Worm (Caenorhabditis elegans) whole organism, L3 larva: ENCODE results near the gene F40G12.2.

Experiments
- ceh-9 ChIP-seq: sonication (generic microtip); optimal IDR thresholded peaks from 2 replicates; lab custom pipeline; 2018; ENCODE audit warnings: missing biosample characterization, missing genetic modification characterization
- daf-12 ChIP-seq: fragments of 150-350 bp; optimal IDR thresholded peaks from 2 replicates; lab custom pipeline; 2014; ENCODE audit warnings: missing biosample characterization, missing genetic modification reagents, missing genetic modification characterization
- egl-27 ChIP-seq: sonication (generic microtip); optimal IDR thresholded peaks from 4 replicates; lab custom pipeline; 2017; ENCODE audit warnings: missing biosample characterization, missing genetic modification reagents, missing genetic modification characterization
- eor-1 ChIP-seq, 2 experiments: fragments of 150-350 bp; optimal IDR thresholded peaks; 2 replicates each; lab custom pipeline; 2014 to 2018; ENCODE audit warnings: missing biosample characterization in 2 of 2, missing genetic modification characterization in 2 of 2
- fkh-2 ChIP-seq: fragments of 150-350 bp; optimal IDR thresholded peaks from 2 replicates; lab custom pipeline; 2014; ENCODE audit warnings: missing biosample characterization, missing genetic modification reagents, missing genetic modification characterization
- mdl-1 ChIP-seq: fragments of 150-350 bp; optimal IDR thresholded peaks from 2 replicates; lab custom pipeline; 2014; ENCODE audit warnings: missing biosample characterization, missing genetic modification characterization
- mml-1 ChIP-seq: fragments of 150-350 bp; sonication (generic microtip); optimal IDR thresholded peaks from 3 replicates; lab custom pipeline; 2014; ENCODE audit warnings: missing biosample characterization, missing genetic modification characterization
- nfya-1 ChIP-seq: sonication (generic microtip); optimal IDR thresholded peaks from 2 replicates; lab custom pipeline; 2017; ENCODE audit warnings: missing genetic modification characterization, mild to moderate bottlenecking, missing compliant biosample characterization, antibody characterized with exemption, moderate library complexity; ENCODE audit not compliant: insufficient read depth
- nhr-43 ChIP-seq: sonication (generic microtip); optimal IDR thresholded peaks from 2 replicates; lab custom pipeline; 2016; ENCODE audit warnings: mild to moderate bottlenecking, missing genetic modification characterization, missing compliant biosample characterization; ENCODE audit not compliant: poor library complexity, severe bottlenecking
- nhr-77 ChIP-seq: fragments of 150-350 bp; optimal IDR thresholded peaks from 2 replicates; lab custom pipeline; 2014; ENCODE audit warnings: missing biosample characterization, missing genetic modification characterization
- tbx-2 ChIP-seq: sonication (generic microtip); optimal IDR thresholded peaks from 2 replicates; lab custom pipeline; 2016; ENCODE audit warnings: mild to moderate bottlenecking, missing genetic modification characterization, missing compliant biosample characterization
- unc-62 ChIP-seq: fragments of 150-350 bp; sonication (generic microtip); optimal IDR thresholded peaks from 4 replicates; lab custom pipeline; 2014; ENCODE audit warnings: missing biosample characterization, missing genetic modification reagents, missing genetic modification characterization

The F40G12.2 gene

DNA sequence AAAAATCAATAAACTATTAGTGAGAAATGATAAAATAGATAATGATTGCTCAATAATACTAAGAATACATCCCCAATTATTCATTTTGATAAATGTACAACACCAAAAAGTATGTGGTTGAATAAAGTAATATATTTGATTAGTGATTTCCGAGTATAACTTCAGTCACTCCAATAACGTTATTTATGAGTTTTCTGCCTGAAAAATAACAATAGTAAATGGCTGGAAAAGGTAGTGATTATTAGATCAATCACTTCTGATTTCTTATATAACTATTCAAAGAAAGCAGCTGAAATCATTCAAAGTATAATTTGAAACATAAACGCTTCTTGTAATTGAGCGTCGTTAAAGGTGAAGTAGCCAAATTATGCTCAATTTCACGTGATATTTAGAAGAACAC lies 50.0 kb downstream of the F40G12.2 start, which contains the start of gene str-230:
Gene str-230 (minus strand): TSS at position 101 of the 400 bp plus-strand sequence.
- TF ChIP-seq nhr-77 (no peak), ceh-9 (tag; lab: Kevin White, UChicago) (no peak), nhr-43 (no peak), eor-1 (tag; optimal IDR thresholded peaks at IDR 0.05; lab: Kevin White, UChicago) (no peak), egl-27 (no peak), unc-62 (GFP tag; lab: Kevin White, UChicago) (no peak), tbx-2 (tag; lab: Kevin White, UChicago) (no peak), mdl-1 (tag; lab: Kevin White, UChicago) (no peak), fkh-2 (tag; lab: Kevin White, UChicago) (no peak), mml-1 (tag; lab: Kevin White, UChicago) (no peak), nfya-1 (tag; lab: Kevin White, UChicago) (no peak), daf-12 (tag; lab: Kevin White, UChicago) (no peak)
- TF ChIP-seq, all 47 proteins: peak for 0
